Worm (Caenorhabditis elegans) whole organism, L4/young adult: ENCODE data around the gene F58F12.3.

Experiments used
- W03F9.2 ChIP-seq: fragments of 150-350 bp; optimal IDR thresholded peaks from 2 replicates; lab custom pipeline; 2014; ENCODE audit warnings: missing biosample characterization, missing genetic modification characterization
- dao-5 ChIP-seq: sonication (generic microtip); optimal IDR thresholded peaks from 2 replicates; lab custom pipeline; 2016; ENCODE audit warnings: missing genotype, missing genetic modification characterization, moderate library complexity, missing compliant biosample characterization
- him-1 ChIP-seq: sonication (generic microtip); optimal IDR thresholded peaks from 2 replicates; lab custom pipeline; 2016; ENCODE audit warnings: missing genotype, missing genetic modification reagents, missing genetic modification characterization, missing compliant biosample characterization

Gene F58F12.3

ce11 chrII:6360822-6361221 lies 30.3 kb downstream of the F58F12.3 start, which contains the start of gene K10B2.4:
TSS of gene K10B2.4 (minus strand) at chrII:6360959.
- no peak for TF ChIP-seq dao-5 (tag; lab: Kevin White, UChicago)
- TF ChIP-seq him-1 (tag; lab: Kevin White, UChicago): no peak
- peak; percentile 72 for TF ChIP-seq W03F9.2 (tag; lab: Kevin White, UChicago)

- no peak for TF ChIP-seq W03F9.2 (tag; lab: Kevin White, UChicago)
- TF ChIP-seq dao-5 (tag; lab: Kevin White, UChicago): no peak
- no peak for TF ChIP-seq him-1 (tag; lab: Kevin White, UChicago)
These were observed 32.2 kb downstream of the F58F12.3 start, which contains the start of gene C32D5.12 for ce11 chrII:6358905-6359304. TSS of gene C32D5.12 (minus strand) at chrII:6359005.

DNA sequence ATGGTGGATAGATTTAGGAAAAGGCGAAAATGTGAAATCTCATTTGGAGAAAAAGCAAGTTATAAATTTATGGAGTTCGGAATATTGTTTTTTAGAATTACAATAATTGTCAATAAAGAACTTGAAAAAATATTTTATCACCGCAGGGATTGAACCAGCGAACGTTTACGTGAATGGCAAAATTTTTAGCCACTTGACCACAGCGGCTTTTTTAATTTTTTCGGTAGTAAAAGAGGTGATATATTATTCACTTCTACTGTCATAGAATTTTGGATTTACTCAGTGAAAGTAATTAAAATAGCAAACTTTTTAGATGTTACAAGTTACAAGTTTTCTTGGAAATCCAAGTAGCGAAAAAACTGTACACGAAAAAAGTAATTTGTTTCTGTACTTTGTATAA lies 32.9 kb downstream of the F58F12.3 start:
- TF ChIP-seq dao-5 (tag; lab: Kevin White, UChicago) (no peak), him-1 (tag; lab: Kevin White, UChicago) (no peak), W03F9.2 (tag; lab: Kevin White, UChicago) (no peak)

DNA sequence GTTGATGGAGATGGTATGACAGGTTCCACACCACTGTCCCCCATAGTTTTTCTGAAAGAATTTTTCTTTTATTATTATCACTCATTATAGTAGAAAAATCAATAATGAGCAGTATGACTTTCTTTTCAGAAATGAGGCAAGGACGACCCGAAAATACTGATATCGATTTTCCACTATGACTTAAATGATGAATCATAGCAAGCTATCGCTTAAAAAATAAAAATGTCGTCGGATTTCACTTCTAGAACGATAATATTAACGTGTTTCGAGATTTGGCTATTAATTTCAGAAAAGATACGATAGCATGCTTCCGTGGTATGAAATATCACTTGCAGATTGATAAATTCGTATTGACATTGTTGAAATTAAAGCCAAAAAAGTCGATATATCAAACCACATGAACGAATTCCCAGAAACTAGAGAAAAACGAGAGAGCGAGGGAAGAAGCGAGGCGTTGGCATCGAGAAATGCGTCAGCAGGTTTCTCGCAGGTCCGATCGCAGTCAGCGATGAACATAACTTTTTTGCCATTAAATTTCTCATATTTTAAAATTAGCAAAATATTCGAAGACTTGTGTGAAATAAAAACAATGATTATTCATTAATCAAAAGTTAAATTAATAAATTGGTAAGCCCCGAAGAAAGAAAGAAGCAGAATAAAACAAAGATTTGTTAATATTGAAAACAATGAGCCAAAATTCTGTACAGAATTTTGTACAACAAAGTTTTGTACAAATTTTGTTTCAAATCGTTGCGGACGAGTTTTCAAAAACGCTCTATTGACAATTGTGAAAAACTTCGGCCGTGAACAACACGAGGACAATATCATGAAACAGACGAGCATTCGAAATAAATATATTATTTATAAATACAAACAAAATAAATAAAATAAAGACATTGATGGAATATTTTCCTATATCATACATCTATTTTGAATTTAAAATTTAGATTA lies 35.4 kb downstream of the F58F12.3 start, which contains the start of gene C32D5.11:
Gene C32D5.11 (minus strand): TSS at position 51 of the 951 bp plus-strand sequence.
- TF ChIP-seq dao-5 (tag; lab: Kevin White, UChicago) (no peak), W03F9.2 (tag; lab: Kevin White, UChicago) (peak; percentile 73), him-1 (tag; lab: Kevin White, UChicago) (no peak)

DNA sequence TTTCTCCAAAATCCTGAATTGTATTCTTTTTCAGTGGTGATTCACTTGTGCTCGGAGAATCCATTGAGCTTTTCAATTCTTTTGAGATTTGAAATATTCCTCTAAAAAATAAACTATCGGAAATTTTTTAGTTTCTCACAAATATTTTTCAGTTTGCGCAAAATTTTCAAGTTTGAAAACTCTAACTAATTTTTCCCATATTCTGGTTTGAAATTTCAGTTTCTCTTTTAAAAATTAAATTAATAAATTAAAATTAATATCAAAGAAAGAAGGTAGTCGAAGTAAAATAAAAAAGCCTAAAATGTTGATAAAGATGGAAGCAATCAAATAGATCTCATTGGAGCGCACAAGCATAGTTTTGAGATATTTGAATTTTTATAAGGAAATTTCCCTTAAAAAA lies 39.2 kb downstream of the F58F12.3 start, which contains the start of gene C32D5.10:
Gene C32D5.10 (minus strand): TSS at position 101 of the 400 bp plus-strand sequence.
- TF ChIP-seq W03F9.2 (tag; lab: Kevin White, UChicago): no peak
- TF ChIP-seq him-1 (tag; lab: Kevin White, UChicago): no peak
- TF ChIP-seq dao-5 (tag; lab: Kevin White, UChicago): no peak

DNA sequence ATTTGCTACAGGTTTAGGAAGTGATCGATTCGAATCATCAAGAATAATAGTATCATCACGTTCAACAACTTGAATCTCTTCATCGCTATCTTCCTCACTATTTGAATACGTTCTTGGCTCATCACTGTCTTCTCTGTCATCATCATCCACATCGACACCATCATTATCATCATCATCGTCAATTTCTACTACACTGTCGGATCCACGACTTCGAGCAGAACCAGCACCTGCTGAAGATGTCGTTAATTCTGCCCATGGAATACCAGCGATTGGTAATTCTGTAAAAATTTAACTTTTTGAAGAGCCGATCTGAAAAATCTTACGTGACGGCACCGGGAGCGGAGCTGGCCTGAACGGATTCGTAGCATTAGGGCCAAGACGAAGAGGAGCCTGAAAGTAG lies 41.1 kb downstream of the F58F12.3 start:
- TF ChIP-seq dao-5 (tag; lab: Kevin White, UChicago) (no peak), W03F9.2 (tag; lab: Kevin White, UChicago) (no peak)

ce11 chrII:6348360-6348759 lies 42.7 kb downstream of the F58F12.3 start:
- TF ChIP-seq W03F9.2 (tag; lab: Kevin White, UChicago) (peak; percentile 66), dao-5 (tag; lab: Kevin White, UChicago) (peak; percentile 78), him-1 (tag; lab: Kevin White, UChicago) (peak; percentile 18)

DNA sequence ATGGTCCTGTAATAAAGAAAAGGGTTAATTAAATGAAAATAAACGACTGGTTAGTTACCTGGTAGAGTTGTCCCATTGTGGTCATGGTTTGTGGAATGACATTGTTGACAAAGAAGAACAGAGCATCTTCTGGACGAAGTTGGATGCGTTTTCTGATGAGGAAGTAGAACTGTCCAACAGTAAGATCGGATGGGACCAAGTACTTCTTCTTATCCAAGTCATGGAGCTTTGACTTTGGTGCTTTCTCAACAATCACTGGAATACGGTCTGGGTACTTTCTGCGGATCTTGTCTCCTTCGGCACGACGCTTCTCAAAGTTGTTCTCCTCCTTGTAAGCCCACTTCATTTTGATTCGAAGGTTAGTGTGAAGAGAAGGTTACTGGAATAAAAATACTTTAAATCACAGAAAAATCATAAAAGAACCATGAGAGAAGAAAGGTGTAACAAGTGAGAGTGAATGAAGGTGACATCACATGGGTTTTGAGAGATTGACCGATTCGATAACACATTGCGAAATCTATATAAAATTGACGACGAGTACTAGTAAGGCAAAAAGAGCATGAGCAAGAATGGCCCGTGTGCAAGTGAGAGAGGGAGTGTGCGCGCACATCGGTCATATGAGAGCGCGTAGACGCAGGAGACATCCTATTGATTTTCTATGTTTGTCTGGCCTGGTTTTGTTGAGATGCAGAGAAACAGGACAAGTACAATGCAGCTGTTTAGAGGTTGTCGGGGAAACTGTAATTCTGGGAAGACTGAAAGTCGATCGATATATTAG lies 43.6 kb downstream of the F58F12.3 start, which contains the start of gene lgg-1:
Gene lgg-1 (minus strand): TSS at position 379 of the 778 bp plus-strand sequence.
- TF ChIP-seq W03F9.2 (tag; lab: Kevin White, UChicago) (no peak), dao-5 (tag; lab: Kevin White, UChicago) (no peak), him-1 (tag; lab: Kevin White, UChicago) (no peak)

- TF ChIP-seq dao-5 (tag; lab: Kevin White, UChicago) (no peak), W03F9.2 (tag; lab: Kevin White, UChicago) (no peak), him-1 (tag; lab: Kevin White, UChicago) (no peak)
These were observed 44.5 kb downstream of the F58F12.3 start for ce11 chrII:6346551-6347079.

DNA sequence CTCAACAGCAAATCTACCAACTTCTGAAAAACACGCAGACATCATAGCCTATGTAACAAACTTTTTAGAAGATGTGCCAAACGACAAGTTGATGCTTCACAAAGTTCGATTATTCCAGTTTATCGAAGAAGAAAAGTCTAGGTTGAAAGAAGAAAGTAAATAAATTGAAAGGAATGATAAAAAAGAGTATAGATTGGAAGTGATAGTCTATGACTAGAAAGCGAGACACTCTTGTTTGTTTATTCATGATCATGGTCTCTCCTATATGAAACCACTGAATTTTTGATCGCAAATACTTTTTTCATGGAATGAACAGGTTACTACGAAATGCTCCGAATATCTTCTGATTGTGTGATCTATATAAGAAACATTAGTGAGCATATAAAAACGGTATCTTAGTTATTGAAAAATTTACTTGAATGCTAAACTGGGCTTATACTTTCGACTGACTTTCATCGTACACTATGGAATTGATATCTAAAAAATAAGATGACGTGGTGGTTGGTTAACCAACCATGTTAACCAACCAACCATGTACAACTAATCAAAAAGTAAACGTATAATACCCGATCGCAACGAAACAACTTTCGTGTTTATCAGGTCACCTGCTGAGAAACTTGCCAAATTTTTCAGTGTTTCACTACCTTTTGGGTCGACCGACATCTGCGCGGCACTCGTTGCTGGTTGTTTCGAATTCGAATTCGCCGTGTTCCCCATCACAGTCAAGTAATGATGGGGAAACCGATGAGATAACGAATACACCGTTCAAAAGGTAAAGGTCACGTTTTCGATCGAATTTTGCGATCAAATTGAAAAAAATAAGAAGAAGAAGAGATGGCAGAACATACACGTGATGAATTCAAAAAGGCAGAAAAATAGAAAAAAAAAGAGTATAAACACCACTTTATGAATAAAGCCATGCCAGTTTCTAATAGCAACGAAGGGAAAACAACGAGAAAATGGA lies 45.6 kb downstream of the F58F12.3 start, which contains the start of gene C32D5.8:
Gene C32D5.8 (minus strand): TSS at position 770 of the 964 bp plus-strand sequence.
- TF ChIP-seq W03F9.2 (tag; lab: Kevin White, UChicago): no peak

DNA sequence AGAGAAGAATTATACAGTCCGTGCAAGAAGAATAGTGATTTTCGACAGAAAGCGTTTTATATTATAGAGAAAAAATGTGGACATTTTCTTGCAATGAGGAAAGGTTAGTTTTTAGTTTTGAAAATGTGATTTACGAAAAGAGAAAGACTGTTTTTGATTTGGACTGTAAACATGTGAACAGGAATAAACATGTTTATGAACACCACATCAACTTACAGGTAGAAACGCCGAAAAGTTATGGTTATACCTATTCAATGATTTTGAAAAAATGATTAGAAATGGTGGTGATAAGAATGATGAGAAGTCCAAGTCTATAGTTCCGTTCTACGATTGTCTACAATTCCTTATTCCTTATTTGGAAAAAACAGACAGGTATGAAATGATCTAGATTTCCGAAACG lies 46.6 kb downstream of the F58F12.3 start:
- no peak for TF ChIP-seq him-1 (tag; lab: Kevin White, UChicago)
- TF ChIP-seq W03F9.2 (tag; lab: Kevin White, UChicago): no peak
- TF ChIP-seq dao-5 (tag; lab: Kevin White, UChicago): no peak
